Fruit fly (Drosophila melanogaster) whole organism, embryonic: ENCODE data around the gene Gk2.

Source experiments
- Asciz ChIP-seq: fragments of 200-800 bp; sonication (Bioruptor generic); optimal IDR thresholded peaks from 2 replicates; lab custom pipeline; 2017; ENCODE audit warnings: missing biosample characterization, mild to moderate bottlenecking, missing genetic modification characterization, missing genetic modification reagents
- CG10979 ChIP-seq: fragments of 200-800 bp; sonication (Bioruptor generic); optimal IDR thresholded peaks from 2 replicates; lab custom pipeline; 2018; ENCODE audit warnings: missing biosample characterization, mild to moderate bottlenecking, missing genetic modification characterization, moderate library complexity
- CG13424 ChIP-seq: fragments of 200-800 bp; sonication (Bioruptor generic); optimal IDR thresholded peaks from 2 replicates; lab custom pipeline; 2019; ENCODE audit warnings: missing biosample characterization, mild to moderate bottlenecking, missing genetic modification characterization, moderate library complexity
- CG13894 ChIP-seq: fragments of 200-800 bp; sonication (Bioruptor generic); optimal IDR thresholded peaks from 3 replicates; lab custom pipeline; 2018; ENCODE audit warnings: missing biosample characterization, mild to moderate bottlenecking, missing genetic modification characterization, moderate library complexity
- CG1603 ChIP-seq: fragments of 200-800 bp; sonication (Bioruptor generic); optimal IDR thresholded peaks from 2 replicates; lab custom pipeline; 2019; ENCODE audit warnings: missing biosample characterization, mild to moderate bottlenecking, missing genetic modification characterization, moderate library complexity
- CG17568 ChIP-seq: fragments of 200-800 bp; sonication (Bioruptor generic); optimal IDR thresholded peaks from 2 replicates; lab custom pipeline; 2018; ENCODE audit warnings: missing biosample characterization, mild to moderate bottlenecking, missing genetic modification characterization, moderate library complexity
- CG30431 ChIP-seq: fragments of 200-800 bp; sonication (Bioruptor generic); optimal IDR thresholded peaks from 2 replicates; lab custom pipeline; 2017; ENCODE audit warnings: missing biosample characterization, missing genetic modification characterization
- CG32767 ChIP-seq: fragments of 200-800 bp; sonication (Bioruptor generic); IDR thresholded peaks from 2 replicates; pipeline ENCODE4 v1.3.6; 2022; ENCODE audit warnings: missing biosample characterization, missing genetic modification characterization
- CG33557 ChIP-seq: fragments of 200-800 bp; sonication (Bioruptor generic); optimal IDR thresholded peaks from 2 replicates; lab custom pipeline; 2019; ENCODE audit warnings: missing biosample characterization, mild to moderate bottlenecking, missing genetic modification characterization, moderate library complexity
- CG3838 ChIP-seq: fragments of 200-800 bp; sonication (Bioruptor generic); optimal IDR thresholded peaks from 3 replicates; lab custom pipeline; 2016; ENCODE audit warnings: missing biosample characterization, missing genetic modification characterization
- CG4360 ChIP-seq: fragments of 200-800 bp; sonication (Bioruptor generic); IDR thresholded peaks from 2 replicates; pipeline ENCODE4 v1.3.6; 2022; ENCODE audit warnings: missing biosample characterization, missing genetic modification characterization
- CG4730 ChIP-seq: fragments of 200-800 bp; sonication (Bioruptor generic); IDR thresholded peaks from 2 replicates; pipeline ENCODE4 v1.3.6; 2022; ENCODE audit warnings: missing biosample characterization, missing genetic modification characterization
- CG4820 ChIP-seq: fragments of 200-800 bp; sonication (Bioruptor generic); optimal IDR thresholded peaks from 3 replicates; lab custom pipeline; 2016; ENCODE audit warnings: missing biosample characterization, missing genetic modification characterization
- CG4854 ChIP-seq: fragments of 200-800 bp; sonication (Bioruptor generic); optimal IDR thresholded peaks from 2 replicates; lab custom pipeline; 2016; ENCODE audit warnings: missing biosample characterization, missing genetic modification characterization, inconsistent platforms
- CG6854 ChIP-seq: fragments of 200-800 bp; sonication (Bioruptor generic); optimal IDR thresholded peaks from 3 replicates; lab custom pipeline; 2017; ENCODE audit warnings: missing biosample characterization, mild to moderate bottlenecking, missing genetic modification characterization
- Dip2 ChIP-seq: fragments of 200-800 bp; sonication (Bioruptor generic); IDR thresholded peaks from 2 replicates; pipeline ENCODE4 v1.3.6; 2022; ENCODE audit warnings: missing biosample characterization, missing genetic modification characterization
- Ets65A ChIP-seq: fragments of 200-800 bp; sonication (Bioruptor generic); peaks from one replicate; lab custom pipeline; 2016; ENCODE audit warnings: missing biosample characterization, missing genetic modification characterization
- Fer1 ChIP-seq: fragments of 200-800 bp; sonication (Bioruptor generic); optimal IDR thresholded peaks from 2 replicates; lab custom pipeline; 2017; ENCODE audit warnings: missing biosample characterization, mild to moderate bottlenecking, missing genetic modification characterization
- Hr51 ChIP-seq, 2 experiments: fragments of 200-800 bp; sonication (Bioruptor generic); optimal IDR thresholded peaks; 2 replicates in 1 of 2; 3 replicates in 1 of 2; lab custom pipeline; 2016 to 2018; ENCODE audit warnings: missing biosample characterization in 2 of 2, missing genetic modification characterization in 2 of 2, mild to moderate bottlenecking in 1 of 2, moderate library complexity in 1 of 2
- Kr ChIP-seq: fragments of 200-800 bp; sonication (Bioruptor generic); optimal IDR thresholded peaks from 2 replicates; lab custom pipeline; 2017; ENCODE audit warnings: missing biosample characterization, mild to moderate bottlenecking, missing genetic modification characterization
- MESR4 ChIP-seq: fragments of 200-800 bp; sonication (Bioruptor generic); optimal IDR thresholded peaks from 2 replicates; lab custom pipeline; 2018; ENCODE audit warnings: missing biosample characterization, mild to moderate bottlenecking, missing genetic modification characterization, moderate library complexity
- Mrtf ChIP-seq: fragments of 200-800 bp; sonication (Bioruptor generic); IDR thresholded peaks from 3 replicates; pipeline ENCODE4 v1.3.6; 2022; ENCODE audit warnings: missing biosample characterization, missing genetic modification characterization
- Oli ChIP-seq: fragments of 200-800 bp; sonication (Bioruptor generic); optimal IDR thresholded peaks from 2 replicates; lab custom pipeline; 2018; ENCODE audit warnings: missing biosample characterization, mild to moderate bottlenecking, missing genetic modification characterization, moderate library complexity
- Poxn ChIP-seq: fragments of 200-800 bp; sonication (Bioruptor generic); IDR thresholded peaks from 2 replicates; pipeline ENCODE4 v1.3.6; 2022; ENCODE audit warnings: missing biosample characterization, missing genetic modification characterization
- Six4 ChIP-seq: fragments of 200-800 bp; sonication (Bioruptor generic); optimal IDR thresholded peaks from 2 replicates; lab custom pipeline; 2016; ENCODE audit warnings: missing biosample characterization, missing genetic modification characterization
- Usf ChIP-seq: fragments of 200-800 bp; sonication (Bioruptor generic); optimal IDR thresholded peaks from 2 replicates; lab custom pipeline; 2017; ENCODE audit warnings: missing genotype, missing biosample characterization, missing genetic modification characterization
- ac ChIP-seq: fragments of 200-800 bp; sonication (Bioruptor generic); optimal IDR thresholded peaks from 3 replicates; lab custom pipeline; 2017; ENCODE audit warnings: missing biosample characterization, mild to moderate bottlenecking, missing genetic modification characterization
- chinmo ChIP-seq: fragments of 200-800 bp; sonication (Bioruptor generic); IDR thresholded peaks from 4 replicates; pipeline ENCODE4 v1.3.6; 2022; ENCODE audit warnings: missing biosample characterization, missing genetic modification characterization; ENCODE audit not compliant: partially characterized antibody
- fd3F ChIP-seq: fragments of 200-800 bp; sonication (Bioruptor generic); optimal IDR thresholded peaks from 2 replicates; lab custom pipeline; 2018; ENCODE audit warnings: missing biosample characterization, mild to moderate bottlenecking, missing genetic modification characterization, moderate library complexity
- gfzf ChIP-seq: fragments of 200-800 bp; sonication (Bioruptor generic); optimal IDR thresholded peaks from 2 replicates; lab custom pipeline; 2016; ENCODE audit warnings: missing biosample characterization, mild to moderate bottlenecking, missing genetic modification characterization, moderate library complexity
- grn ChIP-seq: fragments of 200-800 bp; sonication (Bioruptor generic); optimal IDR thresholded peaks from 3 replicates; lab custom pipeline; 2017; ENCODE audit warnings: missing biosample characterization, missing genetic modification characterization
- gt ChIP-seq: fragments of 200-800 bp; sonication (Bioruptor generic); IDR thresholded peaks from 2 replicates; pipeline ENCODE4 v1.3.6; 2022; ENCODE audit warnings: missing biosample characterization, missing genetic modification characterization
- inv ChIP-seq: fragments of 200-800 bp; sonication (Bioruptor generic); IDR thresholded peaks from 2 replicates; pipeline ENCODE4 v1.3.6; 2022; ENCODE audit warnings: missing biosample characterization, missing genetic modification characterization; ENCODE audit not compliant: partially characterized antibody
- ken ChIP-seq: fragments of 200-800 bp; sonication (Bioruptor generic); IDR thresholded peaks from 3 replicates; pipeline ENCODE4 v1.3.6; 2022; ENCODE audit warnings: missing biosample characterization, missing genetic modification characterization
- mld ChIP-seq: fragments of 200-800 bp; sonication (Bioruptor generic); IDR thresholded peaks from 3 replicates; pipeline ENCODE4 v1.3.6; 2022; ENCODE audit warnings: missing biosample characterization, missing genetic modification characterization; ENCODE audit not compliant: partially characterized antibody
- nerfin-1 ChIP-seq: fragments of 200-800 bp; sonication (Bioruptor generic); optimal IDR thresholded peaks from 3 replicates; lab custom pipeline; 2019; ENCODE audit warnings: missing biosample characterization, mild to moderate bottlenecking, missing genetic modification characterization, moderate library complexity
- nerfin-2 ChIP-seq: fragments of 200-800 bp; sonication (Bioruptor generic); IDR thresholded peaks from 2 replicates; pipeline ENCODE4 v1.3.6; 2022; ENCODE audit warnings: missing biosample characterization, missing genetic modification characterization; ENCODE audit not compliant: partially characterized antibody
- otp ChIP-seq: fragments of 200-800 bp; sonication (Bioruptor generic); IDR thresholded peaks from 3 replicates; pipeline ENCODE4, ENCODE4 v1.3.6; 2022; ENCODE audit warnings: missing biosample characterization, missing genetic modification characterization
- prd ChIP-seq, 3 experiments: fragments of >200 bp in 2 of 3; fragments of 200-800 bp in 1 of 3; sonication (Bioruptor generic) in 1 of 3; optimal IDR thresholded peaks in 2 of 3; IDR thresholded peaks in 1 of 3; 2 replicates in 2 of 3; 3 replicates in 1 of 3; pipeline versions ENCODE4 v1.3.6 to Lab custom; 2017 to 2022; ENCODE audit warnings: missing biosample characterization in 1 of 3, missing genetic modification characterization in 1 of 3
- seq ChIP-seq: fragments of 200-800 bp; sonication (Bioruptor generic); IDR thresholded peaks from 2 replicates; pipeline ENCODE4 v1.3.6; 2022; ENCODE audit warnings: missing biosample characterization, missing genetic modification characterization
- shn ChIP-seq: fragments of 200-800 bp; sonication (Bioruptor generic); optimal IDR thresholded peaks from 3 replicates; lab custom pipeline; 2016; ENCODE audit warnings: missing biosample characterization, missing genetic modification characterization
- sug ChIP-seq: fragments of 200-800 bp; optimal IDR thresholded peaks from 2 replicates; lab custom pipeline; 2019; ENCODE audit warnings: missing biosample characterization, mild to moderate bottlenecking, missing genetic modification characterization, moderate library complexity
- tin ChIP-seq: fragments of 200-800 bp; sonication (Bioruptor generic); optimal IDR thresholded peaks from 3 replicates; lab custom pipeline; 2016; ENCODE audit warnings: missing biosample characterization, missing genetic modification characterization
- toy ChIP-seq: fragments of 200-800 bp; sonication (Bioruptor generic); IDR thresholded peaks from 2 replicates; pipeline ENCODE4 v1.3.6; 2022; ENCODE audit warnings: missing biosample characterization, missing genetic modification characterization
- trh ChIP-seq: fragments of 200-800 bp; sonication (Bioruptor generic); optimal IDR thresholded peaks from 2 replicates; lab custom pipeline; 2016; ENCODE audit warnings: missing biosample characterization, missing genetic modification characterization
- vfl ChIP-seq: fragments of 200-800 bp; sonication (Bioruptor generic); optimal IDR thresholded peaks from 2 replicates; lab custom pipeline; 2016; ENCODE audit warnings: missing biosample characterization, missing genetic modification characterization
- wor ChIP-seq: fragments of 200-800 bp; sonication (Bioruptor generic); IDR thresholded peaks from 2 replicates; pipeline ENCODE4 v1.3.6; 2022; ENCODE audit warnings: missing biosample characterization, missing genetic modification characterization
- zen ChIP-seq: fragments of 200-800 bp; sonication (Bioruptor generic); optimal IDR thresholded peaks from 3 replicates; lab custom pipeline; 2018; ENCODE audit warnings: missing biosample characterization, mild to moderate bottlenecking, missing genetic modification characterization, moderate library complexity
- zf30C ChIP-seq: fragments of 200-800 bp; sonication (Bioruptor generic); optimal IDR thresholded peaks from 3 replicates; lab custom pipeline; 2018; ENCODE audit warnings: missing biosample characterization, mild to moderate bottlenecking, missing genetic modification characterization

Gk2 gene

dm6 chr3L:1794164-1794942 lies 56.1 kb downstream of the Gk2 start (continued):
- TF ChIP-seq CG1603 (no peak), Kr (no peak), tin (GFP tag; lab: Kevin White, UChicago) (no peak), Poxn (GFP tag; lab: Robert Waterston, UW) (no peak), CG32767 (peak; percentile 11; the same call in 1 of the 2 replicates), CG33557 (GFP tag; lab: Kevin White, UChicago) (no peak), vfl (no peak), mld (GFP tag; lab: Robert Waterston, UW) (no peak), CG6854 (peak; percentile 31), CG30431 (no peak), CG3838 (GFP tag; lab: Kevin White, UChicago) (peak; percentile 60), CG4820 (GFP tag; lab: Kevin White, UChicago) (no peak), CG13424 (tag; lab: Kevin White, UChicago) (no peak), ac (GFP tag; lab: Kevin White, UChicago) (no peak), shn (GFP tag; lab: Kevin White, UChicago) (no peak), trh (GFP tag; lab: Kevin White, UChicago) (no peak), Hr51 (GFP tag; optimal IDR thresholded peaks at IDR 0.05; lab: Kevin White, UChicago) (no peak), fd3F (GFP tag; lab: Kevin White, UChicago) (no peak), Dip2 (GFP tag; lab: Robert Waterston, UW) (no peak), Oli (tag; lab: Kevin White, UChicago) (no peak), seq (GFP tag; lab: Robert Waterston, UW) (peak; percentile 21; the same call in 1 of the 2 replicates), MESR4 (GFP tag; lab: Kevin White, UChicago) (no peak), Usf (GFP tag; lab: Kevin White, UChicago) (no peak), ken (no peak), wor (GFP tag; lab: Robert Waterston, UW) (no peak), prd (optimal IDR thresholded peaks at IDR 0.05; lab: Kevin White, UChicago) (no peak), prd (GFP tag; IDR thresholded peaks at IDR 0.05; lab: Robert Waterston, UW) (no peak), CG17568 (no peak), CG10979 (tag; lab: Kevin White, UChicago) (no peak), CG13894 (tag; lab: Kevin White, UChicago) (peak; percentile 74), CG4854 (GFP tag; lab: Kevin White, UChicago) (no peak), otp (peak; percentile 57; the same call in 1 of the 3 replicates), gt (no peak), zf30C (GFP tag; lab: Kevin White, UChicago) (no peak), Asciz (no peak), inv (no peak), chinmo (GFP tag; lab: Robert Waterston, UW) (peak; percentile 98), sug (tag; lab: Kevin White, UChicago) (peak; percentile 86), Fer1 (GFP tag; lab: Kevin White, UChicago) (peak; percentile 57), Six4 (no peak), gfzf (GFP tag; lab: Kevin White, UChicago) (no peak), grn (peak; percentile 58), nerfin-2 (GFP tag; lab: Robert Waterston, UW) (no peak), CG4730 (GFP tag; lab: Robert Waterston, UW) (no peak), toy (no peak), Mrtf (GFP tag; lab: Robert Waterston, UW) (no peak), Ets65A (GFP tag; lab: Kevin White, UChicago) (no peak), zen (no peak), CG4360 (GFP tag; lab: Robert Waterston, UW) (peak; percentile 85), nerfin-1 (tag; lab: Kevin White, UChicago) (peak; percentile 84)
